Fruit fly (Drosophila melanogaster) ovary, adult (tissue): ENCODE data around the gene amd.

Source experiments
- CG17801 ChIP-seq: fragments of 200-800 bp; optimal IDR thresholded peaks from 2 replicates; lab custom pipeline; 2019; ENCODE audit warnings: missing biosample characterization, mild to moderate bottlenecking, missing genetic modification characterization, moderate library complexity; ENCODE audit not compliant: partially characterized antibody

The amd gene

dm6 chr2L:19144115-19144514 is 34.2 kb downstream of the amd start:
- no peak for TF ChIP-seq CG17801

- no peak for TF ChIP-seq CG17801
Observed at dm6 chr2L:19146047-19146446, 36.1 kb downstream of the amd start.

dm6 chr2L:19146645-19147044 is 36.7 kb downstream of the amd start:
- TF ChIP-seq CG17801, result no peak

dm6 chr2L:19154893-19155389 is 45.0 kb downstream of the amd start:
- TF ChIP-seq CG17801, result no peak

- peak; percentile 61 for TF ChIP-seq CG17801
Observed at dm6 chr2L:19155937-19156736, 46.2 kb downstream of the amd start.

- peak; percentile 11 for TF ChIP-seq CG17801
Observed at dm6 chr2L:19156737-19157287, 46.9 kb downstream of the amd start.

dm6 chr2L:19158005-19158666 is 48.2 kb downstream of the amd start:
- peak; percentile 79 for TF ChIP-seq CG17801

- no peak for TF ChIP-seq CG17801
Observed at dm6 chr2L:19158679-19159551, 49.0 kb downstream of the amd start.

- no peak for TF ChIP-seq CG17801
Observed at dm6 chr2L:19159552-19160406, 49.8 kb downstream of the amd start.

dm6 chr2L:19161307-19161999 is 51.5 kb downstream of the amd start:
- TF ChIP-seq CG17801, result no peak

dm6 chr2L:19162330-19163100 is 52.6 kb downstream of the amd start:
- TF ChIP-seq CG17801, result no peak

dm6 chr2L:19163143-19163974 is 53.4 kb downstream of the amd start:
- TF ChIP-seq CG17801, result no peak
